Fruit fly (Drosophila melanogaster) whole organism, adult: ENCODE data around the gene Septin2.

Experiments
- CG12768 ChIP-seq: fragments of 200-800 bp; sonication (Bioruptor generic); optimal IDR thresholded peaks from 2 replicates; lab custom pipeline; 2017; ENCODE audit warnings: missing biosample characterization, missing genetic modification characterization, mild to moderate bottlenecking, moderate library complexity, missing genetic modification reagents
- CG14711 ChIP-seq: fragments of 200-800 bp; sonication (Bioruptor generic); optimal IDR thresholded peaks from 2 replicates; lab custom pipeline; 2018; ENCODE audit warnings: missing biosample characterization, mild to moderate bottlenecking, missing genetic modification characterization, moderate library complexity
- CG1620 ChIP-seq: fragments of 200-800 bp; sonication (Bioruptor generic); optimal IDR thresholded peaks from 2 replicates; lab custom pipeline; 2016; ENCODE audit warnings: missing biosample characterization, missing genetic modification characterization
- CG5204 ChIP-seq: fragments of 200-800 bp; sonication (Bioruptor generic); optimal IDR thresholded peaks from 2 replicates; lab custom pipeline; 2016; ENCODE audit warnings: missing biosample characterization, missing genetic modification characterization
- Clk ChIP-seq: fragments of 200-800 bp; sonication (Bioruptor generic); optimal IDR thresholded peaks from 2 replicates; lab custom pipeline; 2017; ENCODE audit warnings: missing biosample characterization, missing genetic modification characterization
- Hr96 ChIP-seq: fragments of 200-800 bp; sonication (Bioruptor generic); optimal IDR thresholded peaks from 2 replicates; lab custom pipeline; 2016; ENCODE audit warnings: missing biosample characterization, missing genetic modification characterization
- Mnt ChIP-seq: fragments of 200-800 bp; sonication (Bioruptor generic); optimal IDR thresholded peaks from 2 replicates; lab custom pipeline; 2016; ENCODE audit warnings: missing biosample characterization, mild to moderate bottlenecking, missing genetic modification characterization
- cic ChIP-seq: fragments of 200-800 bp; sonication (Bioruptor generic); optimal IDR thresholded peaks from 2 replicates; lab custom pipeline; 2017; ENCODE audit warnings: missing biosample characterization, mild to moderate bottlenecking, missing genetic modification characterization, moderate library complexity
- cnc ChIP-seq, 2 experiments: fragments of >200 bp; optimal IDR thresholded peaks; 2 replicates each; lab custom pipeline; 2017
- ovo ChIP-seq: fragments of 200-800 bp; sonication (Bioruptor generic); optimal IDR thresholded peaks from 2 replicates; lab custom pipeline; 2016; ENCODE audit warnings: missing biosample characterization, missing genetic modification characterization
- pad ChIP-seq: fragments of 200-800 bp; sonication (Bioruptor generic); optimal IDR thresholded peaks from 3 replicates; lab custom pipeline; 2017; ENCODE audit warnings: missing biosample characterization, missing genetic modification characterization, mild to moderate bottlenecking, moderate library complexity, missing genetic modification reagents
- tj ChIP-seq: fragments of 200-800 bp; sonication (Bioruptor generic); optimal IDR thresholded peaks from 3 replicates; lab custom pipeline; 2017; ENCODE audit warnings: missing biosample characterization, mild to moderate bottlenecking, missing genetic modification characterization, moderate library complexity
- toe ChIP-seq: fragments of 200-800 bp; sonication (Bioruptor generic); optimal IDR thresholded peaks from 2 replicates; lab custom pipeline; 2016; ENCODE audit warnings: missing biosample characterization, missing genetic modification characterization

DNA sequence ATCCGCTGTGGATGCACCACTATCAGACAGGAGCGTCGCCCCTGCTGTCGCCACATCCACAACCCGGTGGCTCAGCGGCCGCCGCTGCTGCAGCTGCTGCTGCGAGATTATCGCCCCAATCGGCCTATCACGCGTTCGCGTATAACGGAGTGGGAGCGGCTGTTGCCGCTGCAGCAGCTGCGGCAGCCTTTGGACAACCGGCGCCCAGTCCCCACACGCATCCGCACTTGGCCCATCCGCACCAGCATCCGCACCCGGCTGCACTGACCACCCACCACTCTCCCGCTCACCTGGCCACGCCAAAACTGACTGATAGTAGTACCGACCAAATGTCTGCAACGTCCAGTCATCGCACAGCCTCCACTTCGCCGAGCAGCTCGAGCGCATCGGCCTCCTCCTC lies 38.0 kb upstream of the Septin2 start:
- no peak for TF ChIP-seq Clk
- TF ChIP-seq ovo = no peak
- TF ChIP-seq CG1620 (GFP tag; lab: Kevin White, UChicago) = no peak
- TF ChIP-seq CG14711 (tag; lab: Kevin White, UChicago) = no peak
- no peak for TF ChIP-seq CG5204 (GFP tag; lab: Kevin White, UChicago)
- TF ChIP-seq Mnt (GFP tag; lab: Kevin White, UChicago) = no peak
- TF ChIP-seq CG12768 (GFP tag; lab: Kevin White, UChicago) = no peak
- no peak for TF ChIP-seq cnc (optimal IDR thresholded peaks at IDR 0.05; lab: Kevin White, UChicago)
- no peak for TF ChIP-seq Hr96
- TF ChIP-seq cic (GFP tag; lab: Kevin White, UChicago) = no peak
- TF ChIP-seq tj (GFP tag; lab: Kevin White, UChicago) = no peak
- TF ChIP-seq pad = no peak
- no peak for TF ChIP-seq toe (GFP tag; lab: Kevin White, UChicago)
